Worm (Caenorhabditis elegans) whole organism, L4 larva: Measurements from ENCODE around the gene lido-15.

Experiments
- D1046.2 ChIP-seq: fragments of 200-800 bp; sonication (Bioruptor generic); IDR thresholded peaks from 2 replicates; pipeline ENCODE4 v1.3.6; 2022; ENCODE audit warnings: missing genetic modification characterization, missing compliant biosample characterization
- F26F4.8 ChIP-seq: fragments of 200-800 bp; sonication (Bioruptor generic); conservative IDR thresholded peaks from 2 replicates; pipeline ENCODE4 v1.3.6; 2022; ENCODE audit warnings: missing genetic modification characterization, missing compliant biosample characterization
- R02D3.7 ChIP-seq: fragments of 150-350 bp; sonication (generic microtip); optimal IDR thresholded peaks from 3 replicates; lab custom pipeline; 2014; ENCODE audit warnings: missing biosample characterization, missing genetic modification characterization
- T26A8.4 ChIP-seq: fragments of 200-800 bp; sonication (Bioruptor generic); IDR thresholded peaks from 2 replicates; pipeline ENCODE4 v1.3.6; 2022; ENCODE audit warnings: missing genetic modification characterization, missing compliant biosample characterization
- Y5F2A.4 ChIP-seq: fragments of 200-800 bp; sonication (Bioruptor generic); optimal IDR thresholded peaks from 2 replicates; lab custom pipeline; 2018; ENCODE audit warnings: mild to moderate bottlenecking, missing genetic modification characterization, missing compliant biosample characterization
- Y75B8A.6 ChIP-seq: fragments of 200-800 bp; sonication (Bioruptor generic); IDR thresholded peaks from 2 replicates; pipeline ENCODE4 v1.3.6; 2022; ENCODE audit warnings: missing genetic modification reagents, missing genetic modification characterization, missing compliant biosample characterization
- ZK337.2 ChIP-seq: fragments of 200-800 bp; sonication (Bioruptor generic); IDR thresholded peaks from 2 replicates; pipeline ENCODE4 v1.3.6; 2022; ENCODE audit warnings: missing genetic modification reagents, missing genetic modification characterization, missing compliant biosample characterization
- aha-1 ChIP-seq: fragments of 150-350 bp; peaks from one replicate; lab custom pipeline; 2014; ENCODE audit warnings: missing biosample characterization, missing genetic modification characterization
- ama-1 ChIP-seq: fragments of 150-350 bp; optimal IDR thresholded peaks from 2 replicates; lab custom pipeline; 2014; ENCODE audit warnings: inconsistent platforms, mixed read lengths
- ceh-28 ChIP-seq: fragments of 150-350 bp; optimal IDR thresholded peaks from 2 replicates; lab custom pipeline; 2014; ENCODE audit warnings: missing biosample characterization, missing genetic modification reagents, missing genetic modification characterization
- ceh-32 ChIP-seq: sonication (generic microtip); optimal IDR thresholded peaks from 2 replicates; lab custom pipeline; 2016; ENCODE audit warnings: mild to moderate bottlenecking, missing genetic modification characterization, missing compliant biosample characterization; ENCODE audit not compliant: poor library complexity
- ceh-62 ChIP-seq: sonication (generic microtip); optimal IDR thresholded peaks from 2 replicates; lab custom pipeline; 2017; ENCODE audit warnings: missing biosample characterization, missing genetic modification characterization
- ceh-82 ChIP-seq: sonication (generic microtip); optimal IDR thresholded peaks from 2 replicates; lab custom pipeline; 2017; ENCODE audit warnings: missing biosample characterization, missing genetic modification characterization
- cey-2 ChIP-seq: sonication (generic microtip); optimal IDR thresholded peaks from 3 replicates; lab custom pipeline; 2017; ENCODE audit warnings: missing genetic modification characterization, mild to moderate bottlenecking, missing compliant biosample characterization, antibody characterized with exemption, borderline replicate concordance; ENCODE audit not compliant: insufficient read depth
- daf-19 ChIP-seq: fragments of 200-800 bp; sonication (Bioruptor generic); conservative IDR thresholded peaks from 2 replicates; pipeline ENCODE4 v1.3.6; 2022; ENCODE audit warnings: missing genetic modification characterization, missing compliant biosample characterization
- daf-8 ChIP-seq: fragments of 200-800 bp; sonication (Bioruptor generic); IDR thresholded peaks from 2 replicates; pipeline ENCODE4 v1.3.6; 2022; ENCODE audit warnings: missing genetic modification characterization, missing compliant biosample characterization
- dmd-6 ChIP-seq: fragments of 200-800 bp; sonication (Bioruptor generic); IDR thresholded peaks from 2 replicates; pipeline ENCODE4 v1.3.6; 2022; ENCODE audit warnings: missing genetic modification reagents, missing genetic modification characterization, missing compliant biosample characterization
- dmd-9 ChIP-seq: fragments of 200-800 bp; sonication (Bioruptor generic); IDR thresholded peaks from 2 replicates; pipeline ENCODE4 v1.3.6; 2022; ENCODE audit warnings: missing genetic modification reagents, missing genetic modification characterization, missing compliant biosample characterization
- duxl-1 ChIP-seq: sonication (generic microtip); optimal IDR thresholded peaks from 2 replicates; lab custom pipeline; 2016; ENCODE audit warnings: mild to moderate bottlenecking, missing genetic modification characterization, moderate library complexity, missing compliant biosample characterization; ENCODE audit not compliant: poor library complexity
- gei-8 ChIP-seq: fragments of 200-800 bp; sonication (Bioruptor generic); optimal IDR thresholded peaks from 2 replicates; lab custom pipeline; 2018; ENCODE audit warnings: mild to moderate bottlenecking, missing genetic modification characterization, missing compliant biosample characterization
- hif-1 ChIP-seq, 2 experiments: sonication (generic microtip); optimal IDR thresholded peaks; 2 replicates each; lab custom pipeline; 2016 to 2017; ENCODE audit warnings: missing compliant biosample characterization in 2 of 2, missing genetic modification characterization in 2 of 2, missing genetic modification reagents in 2 of 2, missing genotype in 2 of 2, mild to moderate bottlenecking in 1 of 2
- hmg-1.1 ChIP-seq: fragments of 200-800 bp; sonication (Bioruptor generic); IDR thresholded peaks from 2 replicates; pipeline ENCODE4 v1.3.6; 2022; ENCODE audit warnings: missing genetic modification reagents, missing genetic modification characterization, missing compliant biosample characterization
- jun-1 ChIP-seq: fragments of 150-350 bp; optimal IDR thresholded peaks from 2 replicates; lab custom pipeline; 2014; ENCODE audit warnings: missing biosample characterization, missing genetic modification reagents, missing genetic modification characterization
- lin-1 ChIP-seq: fragments of 200-800 bp; sonication (Bioruptor generic); IDR thresholded peaks from 2 replicates; pipeline ENCODE4 v1.3.6; 2022; ENCODE audit warnings: missing genetic modification reagents, missing genetic modification characterization, missing compliant biosample characterization
- lir-3 ChIP-seq: sonication (generic microtip); optimal IDR thresholded peaks from 2 replicates; lab custom pipeline; 2016; ENCODE audit warnings: mild to moderate bottlenecking, missing genetic modification characterization, missing compliant biosample characterization
- lsy-2 ChIP-seq, 2 experiments: fragments of 150-350 bp in 1 of 2; sonication (generic microtip) in 1 of 2; optimal IDR thresholded peaks; 2 replicates each; lab custom pipeline; 2014 to 2017; ENCODE audit warnings: missing biosample characterization in 2 of 2, missing genetic modification characterization in 2 of 2
- mxl-2 ChIP-seq: fragments of 200-800 bp; sonication (Bioruptor generic); conservative IDR thresholded peaks from 2 replicates; pipeline ENCODE4 v1.3.6; 2022; ENCODE audit warnings: missing genetic modification reagents, missing genetic modification characterization, missing compliant biosample characterization
- mxl-3 ChIP-seq: fragments of 200-800 bp; sonication (Bioruptor generic); optimal IDR thresholded peaks from 2 replicates; lab custom pipeline; 2018; ENCODE audit warnings: mild to moderate bottlenecking, missing genetic modification characterization, missing compliant biosample characterization
- nhr-10 ChIP-seq: fragments of 150-350 bp; optimal IDR thresholded peaks from 2 replicates; lab custom pipeline; 2014; ENCODE audit warnings: missing biosample characterization, missing genetic modification characterization
- nhr-11 ChIP-seq: fragments of 150-350 bp; optimal IDR thresholded peaks from 2 replicates; lab custom pipeline; 2014; ENCODE audit warnings: missing biosample characterization, missing genetic modification characterization
- nhr-28 ChIP-seq: fragments of 150-350 bp; optimal IDR thresholded peaks from 2 replicates; lab custom pipeline; 2014; ENCODE audit warnings: missing biosample characterization, missing genetic modification characterization
- nhr-41 ChIP-seq: fragments of 200-800 bp; sonication (Bioruptor generic); IDR thresholded peaks from 2 replicates; pipeline ENCODE4 v1.3.6; 2022; ENCODE audit warnings: missing genetic modification reagents, missing genetic modification characterization, missing compliant biosample characterization
- nhr-6 ChIP-seq: fragments of 150-350 bp; optimal IDR thresholded peaks from 2 replicates; lab custom pipeline; 2014; ENCODE audit warnings: missing biosample characterization, missing genetic modification characterization
- pha-4 ChIP-seq, 2 experiments: fragments of 150-350 bp in 1 of 2; fragments of 200-800 bp in 1 of 2; sonication (Bioruptor generic) in 1 of 2; IDR thresholded peaks in 1 of 2; optimal IDR thresholded peaks in 1 of 2; 2 replicates each; pipeline versions ENCODE4 v1.3.6 to Lab custom; 2014 to 2022; ENCODE audit warnings: missing genetic modification characterization in 2 of 2, missing genetic modification reagents in 2 of 2, missing biosample characterization in 1 of 2, missing compliant biosample characterization in 1 of 2
- php-3 ChIP-seq: fragments of 200-800 bp; sonication (Bioruptor generic); IDR thresholded peaks from 2 replicates; pipeline ENCODE4 v1.3.6; 2022; ENCODE audit warnings: missing genetic modification reagents, missing genetic modification characterization, missing compliant biosample characterization
- rbr-2 ChIP-seq: sonication (generic microtip); optimal IDR thresholded peaks from 2 replicates; lab custom pipeline; 2016; ENCODE audit warnings: missing genotype, missing genetic modification characterization, missing compliant biosample characterization
- set-16 ChIP-seq: fragments of 200-800 bp; sonication (Bioruptor generic); IDR thresholded peaks from 2 replicates; pipeline ENCODE4 v1.3.6; 2022; ENCODE audit warnings: missing genetic modification reagents, missing genetic modification characterization, missing compliant biosample characterization
- tra-1 ChIP-seq: fragments of 200-800 bp; sonication (Bioruptor generic); IDR thresholded peaks from 2 replicates; pipeline ENCODE4 v1.3.6; 2022; ENCODE audit warnings: missing genetic modification reagents, missing genetic modification characterization, missing compliant biosample characterization
- unc-130 ChIP-seq: sonication (generic microtip); optimal IDR thresholded peaks from 2 replicates; lab custom pipeline; 2016; ENCODE audit warnings: missing genetic modification reagents, missing genetic modification characterization, missing compliant biosample characterization
- unc-62 ChIP-seq, 3 experiments: fragments of 150-350 bp in 1 of 3; sonication (generic microtip); optimal IDR thresholded peaks in 2 of 3; peaks in 1 of 3; 1 replicate in 1 of 3; 2 replicates in 2 of 3; lab custom pipeline; 2014 to 2017; ENCODE audit warnings: missing biosample characterization in 3 of 3, missing genetic modification characterization in 3 of 3, missing genetic modification reagents in 3 of 3, missing genotype in 1 of 3
- vab-7 ChIP-seq: fragments of 200-800 bp; sonication (Bioruptor generic); IDR thresholded peaks from 2 replicates; pipeline ENCODE4 v1.3.6; 2022; ENCODE audit warnings: missing genetic modification reagents, missing genetic modification characterization, missing compliant biosample characterization
- zag-1 ChIP-seq: fragments of 150-350 bp; optimal IDR thresholded peaks from 2 replicates; lab custom pipeline; 2014; ENCODE audit warnings: missing biosample characterization, missing genetic modification characterization

Gene lido-15

ce11 chrII:3795323-3795722, 16.8 kb upstream of the lido-15 start, which contains the start of gene Y8A9A.2:
TSS of gene Y8A9A.2 (plus strand) at chrII:3795623.
- TF ChIP-seq lin-1 (no peak), pha-4 (GFP tag; IDR thresholded peaks at IDR 0.05; lab: Robert Waterston, UW) (no peak), pha-4 (tag; optimal IDR thresholded peaks at IDR 0.05; lab: Kevin White, UChicago) (no peak), lsy-2 (tag; optimal IDR thresholded peaks at IDR 0.05; lab: Kevin White, UChicago) (no peak), gei-8 (GFP tag; lab: Kevin White, UChicago) (no peak), ceh-32 (tag; lab: Kevin White, UChicago) (no peak), nhr-6 (tag; lab: Kevin White, UChicago) (no peak), php-3 (GFP tag; lab: Robert Waterston, UW) (no peak), cey-2 (tag; lab: Kevin White, UChicago) (no peak), Y5F2A.4 (GFP tag; lab: Kevin White, UChicago) (no peak), T26A8.4 (GFP tag; lab: Robert Waterston, UW) (no peak), hif-1 (tag; optimal IDR thresholded peaks at IDR 0.05; lab: Kevin White, UChicago) (no peak), R02D3.7 (tag; lab: Kevin White, UChicago) (no peak), mxl-3 (GFP tag; lab: Kevin White, UChicago) (no peak), F26F4.8 (GFP tag; lab: Robert Waterston, UW) (no peak), lir-3 (no peak), nhr-11 (tag; lab: Kevin White, UChicago) (no peak)

- TF ChIP-seq daf-8 (GFP tag; lab: Robert Waterston, UW) (no peak), jun-1 (tag; lab: Kevin White, UChicago) (no peak), dmd-9 (GFP tag; lab: Robert Waterston, UW) (no peak), tra-1 (GFP tag; lab: Robert Waterston, UW) (no peak), cey-2 (tag; lab: Kevin White, UChicago) (no peak), zag-1 (no peak)
Measured at ce11 chrII:3803219-3803618, 8.9 kb upstream of the lido-15 start, which contains the start of gene ins-32. TSS of gene ins-32 (minus strand) at chrII:3803319.

- TF ChIP-seq ZK337.2 (GFP tag; lab: Robert Waterston, UW) (no peak), nhr-10 (tag; lab: Kevin White, UChicago) (no peak), mxl-2 (GFP tag; lab: Robert Waterston, UW) (no peak), ceh-82 (tag; lab: Kevin White, UChicago) (no peak), D1046.2 (GFP tag; lab: Robert Waterston, UW) (no peak), set-16 (GFP tag; lab: Robert Waterston, UW) (no peak), unc-62 (GFP tag; optimal IDR thresholded peaks at IDR 0.05 in 1 of 2; lab: Kevin White, UChicago) (peak in 1 of 2 experiments; percentile 96), unc-62 (tag; optimal IDR thresholded peaks at IDR 0.05; lab: Kevin White, UChicago) (no peak), vab-7 (GFP tag; lab: Robert Waterston, UW) (no peak)
Measured at ce11 chrII:3805518-3805917, 6.6 kb upstream of the lido-15 start.

ce11 chrII:3806964-3807363, 5.1 kb upstream of the lido-15 start, which contains the start of gene F54D10.4:
TSS of gene F54D10.4 (minus strand) at chrII:3807064.
- TF ChIP-seq aha-1 (tag; lab: Kevin White, UChicago) (peak; percentile 82), ceh-28 (no peak)

ce11 chrII:3808104-3808503, 4.0 kb upstream of the lido-15 start, which contains the start of gene F54D10.5:
TSS of gene F54D10.5 (minus strand) at chrII:3808177.
- peak; percentile 51; the same call in 1 of the 2 replicates for TF ChIP-seq hmg-1.1 (GFP tag; lab: Robert Waterston, UW)
- peak; percentile 63 for TF ChIP-seq T26A8.4 (GFP tag; lab: Robert Waterston, UW)
- no peak for TF ChIP-seq zag-1
- peak; percentile 84 for TF ChIP-seq duxl-1 (tag; lab: Kevin White, UChicago)
- TF ChIP-seq hif-1 (tag; optimal IDR thresholded peaks at IDR 0.05; lab: Kevin White, UChicago), result peak in 1 of 2 experiments; percentile 18
- peak; percentile 28 for TF ChIP-seq nhr-28 (tag; lab: Kevin White, UChicago)
- no peak for TF ChIP-seq Y75B8A.6 (GFP tag; lab: Robert Waterston, UW)
- no peak for TF ChIP-seq ceh-62 (tag; lab: Kevin White, UChicago)
- no peak for TF ChIP-seq lir-3
- no peak for TF ChIP-seq ama-1 (lab: Kevin White, UChicago)
- TF ChIP-seq rbr-2, result peak; percentile 63
- TF ChIP-seq dmd-6 (GFP tag; lab: Robert Waterston, UW), result no peak
- no peak for TF ChIP-seq nhr-41 (GFP tag; lab: Robert Waterston, UW)
- peak; percentile 46 for TF ChIP-seq nhr-6 (tag; lab: Kevin White, UChicago)
- no peak for TF ChIP-seq cey-2 (tag; lab: Kevin White, UChicago)
- TF ChIP-seq unc-62 (GFP tag; optimal IDR thresholded peaks at IDR 0.05 in 1 of 2; lab: Kevin White, UChicago), result no peak
- TF ChIP-seq unc-62 (tag; optimal IDR thresholded peaks at IDR 0.05; lab: Kevin White, UChicago), result no peak
- TF ChIP-seq daf-19, result no peak
- TF ChIP-seq unc-130 (GFP tag; lab: Kevin White, UChicago), result peak; percentile 48
